Fruit fly (Drosophila melanogaster) Kc167 (cell line): ENCODE results near the gene CG43895.

ENCODE experiments used
- Myc ChIP-seq: fragments of >200 bp; optimal IDR thresholded peaks from 2 replicates; lab custom pipeline; 2017; ENCODE audit warnings: missing external identifiers
- Sin3A ChIP-seq: fragments of >200 bp; optimal IDR thresholded peaks from 2 replicates; lab custom pipeline; 2018; ENCODE audit warnings: missing external identifiers
- h ChIP-seq: fragments of >200 bp; optimal IDR thresholded peaks from 3 replicates; lab custom pipeline; 2018; ENCODE audit warnings: missing external identifiers
- insv ChIP-seq: fragments of >200 bp; optimal IDR thresholded peaks from 3 replicates; lab custom pipeline; 2018; ENCODE audit warnings: missing external identifiers

DNA sequence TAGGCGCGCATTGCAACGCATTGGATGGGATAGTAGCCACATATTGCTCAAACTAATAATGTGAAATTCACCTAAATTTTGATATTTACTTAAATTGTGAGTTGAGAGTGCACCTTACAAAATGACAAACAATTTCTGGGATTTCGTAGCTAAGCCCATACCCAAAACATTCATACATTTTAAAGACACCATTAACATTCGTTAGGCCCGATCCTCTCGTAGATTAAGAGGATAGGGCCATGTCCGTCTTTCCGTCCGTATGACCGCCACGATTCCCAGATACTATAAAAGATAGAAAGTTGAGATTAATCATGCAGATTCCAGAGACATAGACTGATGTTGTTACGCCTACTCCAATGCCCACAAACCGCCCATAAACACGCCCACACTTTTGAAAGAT lies at the start of gene CG43895:
- TF ChIP-seq h (no peak), Sin3A (lab: Kevin White, UChicago) (no peak), insv (lab: Kevin White, UChicago) (no peak), Myc (lab: Kevin White, UChicago) (no peak)
